Worm (Caenorhabditis elegans): ENCODE measurements around the gene sym-4.
A peak's percentile ranks its signal among the peaks of the same experiment; 100 is the strongest.

Gene sym-4

DNA sequence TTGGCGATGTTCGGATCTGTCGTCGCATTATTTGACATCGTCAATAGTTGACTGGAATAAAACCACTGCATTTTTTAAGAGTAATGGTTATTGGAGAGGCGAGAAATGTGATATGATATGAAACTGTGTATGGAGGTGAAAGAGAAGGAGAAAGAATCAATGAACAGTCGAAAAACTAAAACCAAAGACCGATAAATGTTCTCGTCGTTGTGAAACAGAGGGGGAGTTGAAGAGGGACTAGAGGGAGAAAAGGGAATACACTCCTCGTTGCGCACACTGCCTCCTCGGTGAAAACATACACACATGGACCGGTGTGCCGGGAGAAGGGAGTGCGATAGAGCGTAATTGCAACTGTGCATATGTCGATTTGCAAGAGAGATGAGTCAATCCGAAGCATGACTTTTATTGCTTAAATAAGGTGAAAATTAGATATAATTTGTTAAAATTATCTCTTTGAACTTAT, at the start of gene sym-4 (continued):
- TF ChIP-seq zip-11 (GFP tag; IDR thresholded peaks at IDR 0.05): no peak
- peak; percentile 81 to 98 for TF ChIP-seq mdl-1 (tag; optimal IDR thresholded peaks at IDR 0.05)
- TF ChIP-seq T20F7.1 (GFP tag; optimal IDR thresholded peaks at IDR 0.05): peak; percentile 86
- peak; percentile 82; the same call in 1 of the 2 replicates for TF ChIP-seq nhr-42 (GFP tag; IDR thresholded peaks at IDR 0.05)
- TF ChIP-seq snpc-4 (tag; optimal IDR thresholded peaks at IDR 0.05): no peak
- TF ChIP-seq mes-2 (tag; optimal IDR thresholded peaks at IDR 0.05; ENCODE audit: poor library complexity, severe bottlenecking): peak; percentile 82
- TF ChIP-seq tra-1 (GFP tag; IDR thresholded peaks at IDR 0.05): peak; percentile 80
- TF ChIP-seq arid-1 (GFP tag; conservative IDR thresholded peaks at IDR 0.05): peak; percentile 76
- peak; percentile 82 for TF ChIP-seq spr-1 (tag; optimal IDR thresholded peaks at IDR 0.05)
- TF ChIP-seq sdz-12 (GFP tag; optimal IDR thresholded peaks at IDR 0.05): no peak
- TF ChIP-seq set-16 (GFP tag; IDR thresholded peaks at IDR 0.05): peak; percentile 41; the same call in 1 of the 2 replicates
- TF ChIP-seq gei-8 (GFP tag; optimal IDR thresholded peaks at IDR 0.05): no peak
- peak; percentile 96 for TF ChIP-seq nhr-11 (tag; optimal IDR thresholded peaks at IDR 0.05)
- TF ChIP-seq nhr-28 (tag; optimal IDR thresholded peaks at IDR 0.05): peak; percentile 98
- no peak for TF ChIP-seq Y75B8A.6 (GFP tag; IDR thresholded peaks at IDR 0.05)
- TF ChIP-seq unc-39 (tag; optimal IDR thresholded peaks at IDR 0.05): no peak
- TF ChIP-seq php-3 (GFP tag; IDR thresholded peaks at IDR 0.05): peak; percentile 49; the same call in 1 of the 2 replicates
- TF ChIP-seq zip-2 (tag; optimal IDR thresholded peaks at IDR 0.05): no peak
- TF ChIP-seq egl-43 (GFP tag; IDR thresholded peaks at IDR 0.05): peak; percentile 71
- no peak for TF ChIP-seq daf-12 (tag; optimal IDR thresholded peaks at IDR 0.05)
- TF ChIP-seq lir-3 (tag; optimal IDR thresholded peaks at IDR 0.05): no peak
- TF ChIP-seq ceh-62 (tag; optimal IDR thresholded peaks at IDR 0.05): no peak
- no peak for TF ChIP-seq zag-1 (tag; optimal IDR thresholded peaks at IDR 0.05)
- peak; percentile 33 for TF ChIP-seq spr-3 (GFP tag; optimal IDR thresholded peaks at IDR 0.05)
- TF ChIP-seq ztf-11 (tag; optimal IDR thresholded peaks at IDR 0.05): no peak
- TF ChIP-seq F10B5.3 (tag; optimal IDR thresholded peaks at IDR 0.05): no peak
- peak; percentile 97 for TF ChIP-seq lin-38 (GFP tag; IDR thresholded peaks at IDR 0.05)
- TF ChIP-seq ctbp-1 (GFP tag; IDR thresholded peaks at IDR 0.05): peak; percentile 83
- TF ChIP-seq jun-1 (tag; optimal IDR thresholded peaks at IDR 0.05): peak; percentile 87
- TF ChIP-seq hlh-30 (tag; optimal IDR thresholded peaks at IDR 0.05; ENCODE audit: insufficient read depth): peak; percentile 94
- no peak for TF ChIP-seq F26F4.8 (GFP tag; conservative IDR thresholded peaks at IDR 0.05)
- peak; percentile 82 for TF ChIP-seq zfp-3 (GFP tag; conservative IDR thresholded peaks at IDR 0.05)
- peak; percentile 40; the same call in 1 of the 2 replicates for TF ChIP-seq vab-7 (GFP tag; IDR thresholded peaks at IDR 0.05)
- TF ChIP-seq dpl-1 (GFP tag; optimal IDR thresholded peaks at IDR 0.05): peak; percentile 77
- TF ChIP-seq nhr-6 (tag; optimal IDR thresholded peaks at IDR 0.05): peak; percentile 91
- TF ChIP-seq ztf-7 (tag; optimal IDR thresholded peaks at IDR 0.05): peak; percentile 27
- peak; percentile 65 for TF ChIP-seq ceh-28 (tag; optimal IDR thresholded peaks at IDR 0.05)
- peak; percentile 50 for TF ChIP-seq attf-4 (tag; optimal IDR thresholded peaks at IDR 0.05)
- TF ChIP-seq nhr-10 (tag; optimal IDR thresholded peaks at IDR 0.05): peak; percentile 89
- no peak for TF ChIP-seq ces-1 (GFP tag; optimal IDR thresholded peaks at IDR 0.05)
- TF ChIP-seq mxl-3 (GFP tag; optimal IDR thresholded peaks at IDR 0.05): peak; percentile 100
- 0 out of 2 replicates have a peak, but pooled peaks have one; percentile 47 for TF ChIP-seq daf-19 (GFP tag; conservative IDR thresholded peaks at IDR 0.05)
- no peak for TF ChIP-seq madf-5 (GFP tag; IDR thresholded peaks at IDR 0.05)
- no peak for TF ChIP-seq ceh-32 (tag; optimal IDR thresholded peaks at IDR 0.05; ENCODE audit: poor library complexity)
- TF ChIP-seq madf-9 (GFP tag; conservative IDR thresholded peaks at IDR 0.05): peak; percentile 78; the same call in 1 of the 2 replicates
- peak; percentile 97 for TF ChIP-seq nhr-77 (tag; optimal IDR thresholded peaks at IDR 0.05)
- 0 out of 2 replicates have a peak, but pooled peaks have one; percentile 43 for TF ChIP-seq lim-7 (GFP tag; IDR thresholded peaks at IDR 0.05)
- no peak for TF ChIP-seq zfp-2 (tag; optimal IDR thresholded peaks at IDR 0.05)
- no peak for TF ChIP-seq mxl-2 (GFP tag; conservative IDR thresholded peaks at IDR 0.05)
- no peak for TF ChIP-seq Y5F2A.4 (GFP tag; optimal IDR thresholded peaks at IDR 0.05)
- no peak for TF ChIP-seq snpc-1.2 (GFP tag; IDR thresholded peaks at IDR 0.05)

Measured in whole organism, L4 larva.